Worm (Caenorhabditis elegans): ENCODE results near the gene F42A10.7.
"Not testable (repeated sequence)": the region's sequence is repeated elsewhere in the genome, so short reads cannot be mapped to it uniquely, and the experiment has no call there.

F42A10.7 gene

ce11 chrIII:6134111-6134510 is 44.4 kb downstream of the F42A10.7 start:
- no peak for TF ChIP-seq nfya-1 (tag; optimal IDR thresholded peaks at IDR 0.05; ENCODE audit: borderline replicate concordance, insufficient read depth)
- TF ChIP-seq nhr-80 (tag; optimal IDR thresholded peaks at IDR 0.05) = peak; percentile 13
- TF ChIP-seq ztf-26 (tag; optimal IDR thresholded peaks at IDR 0.05) = no peak

ce11 chrIII:6133389-6133789 is 45.1 kb downstream of the F42A10.7 start:
- TF ChIP-seq ztf-18 (tag; optimal IDR thresholded peaks at IDR 0.05) (peak; percentile 21), chd-7 (tag; optimal IDR thresholded peaks at IDR 0.05) (peak; percentile 90), nfyb-1 (GFP tag; IDR thresholded peaks at IDR 0.05) (peak; percentile 66; the same call in 1 of the 2 replicates), lir-1 (GFP tag; conservative IDR thresholded peaks at IDR 0.05) (peak; percentile 83), mcd-1 (GFP tag; IDR thresholded peaks at IDR 0.05) (peak; percentile 46), atf-7 (tag; optimal IDR thresholded peaks at IDR 0.05) (peak; percentile 71), ztf-3 (GFP tag; optimal IDR thresholded peaks at IDR 0.05) (peak; percentile 100), lin-35 (GFP tag; optimal IDR thresholded peaks at IDR 0.05) (peak in 1 of 3 experiments; percentile 6), somi-1 (GFP tag; optimal IDR thresholded peaks at IDR 0.05) (peak; percentile 74), lin-40 (tag; optimal IDR thresholded peaks at IDR 0.05) (peak; percentile 54), cebp-1 (tag; optimal IDR thresholded peaks at IDR 0.05) (peak; percentile 86), attf-5 (GFP tag; optimal IDR thresholded peaks at IDR 0.05) (peak; percentile 68), repo-1 (tag; optimal IDR thresholded peaks at IDR 0.05) (peak; percentile 80), K12H6.12 (tag; optimal IDR thresholded peaks at IDR 0.05) (peak; percentile 95), tbp1 (GFP tag; optimal IDR thresholded peaks at IDR 0.05) (peak; percentile 50), Y95B8A.8 (GFP tag; IDR thresholded peaks at IDR 0.05) (0 out of 2 replicates have a peak, but pooled peaks have one; percentile 35), F52B5.7 (tag; optimal IDR thresholded peaks at IDR 0.05) (peak; percentile 77), pbrm-1 (GFP tag; IDR thresholded peaks at IDR 0.05) (peak; percentile 21; the same call in 1 of the 2 replicates), zfh-2 (GFP tag; conservative IDR thresholded peaks at IDR 0.05) (peak; percentile 74), snpc-4 (tag; optimal IDR thresholded peaks at IDR 0.05) (peak in 2 of 4 experiments; percentile 39 to 52), lsl-1 (GFP tag; optimal IDR thresholded peaks at IDR 0.05) (peak; percentile 44), hmg-1.2 (GFP tag; IDR thresholded peaks at IDR 0.05) (peak; percentile 69), lin-54 (GFP tag; optimal IDR thresholded peaks at IDR 0.05) (peak; percentile 67), B0336.3 (GFP tag; IDR thresholded peaks at IDR 0.05) (peak; percentile 77), ceh-27 (GFP tag; optimal IDR thresholded peaks at IDR 0.05) (peak; percentile 97), tlf-1 (GFP tag; optimal IDR thresholded peaks at IDR 0.05) (peak; percentile 59), ztf-26 (tag; optimal IDR thresholded peaks at IDR 0.05) (peak; percentile 67), athp-1 (tag; optimal IDR thresholded peaks at IDR 0.05) (peak; percentile 45), gei-17 (GFP tag; optimal IDR thresholded peaks at IDR 0.05) (peak; percentile 30), dox-1 (GFP tag; IDR thresholded peaks at IDR 0.05) (peak; percentile 60), ztf-22 (GFP tag; optimal IDR thresholded peaks at IDR 0.05) (peak; percentile 71), egrh-3 (GFP tag; IDR thresholded peaks at IDR 0.05) (peak; percentile 78)
- not testable (repeated sequence) for TF ChIP-seq cebp-1 (GFP tag; IDR thresholded peaks at IDR 0.05); snpc-4 (GFP tag; optimal IDR thresholded peaks at IDR 0.05)

- peak; percentile 15 for TF ChIP-seq nhr-80 (tag; optimal IDR thresholded peaks at IDR 0.05)
- no peak for TF ChIP-seq ztf-6 (GFP tag; IDR thresholded peaks at IDR 0.05)
- peak; percentile 49; the same call in 1 of the 2 replicates for TF ChIP-seq B0336.3 (GFP tag; IDR thresholded peaks at IDR 0.05)
Observed at ce11 chrIII:6132068-6132467, 46.4 kb downstream of the F42A10.7 start.

All from whole organism, young adult.